Worm (Caenorhabditis elegans): Measurements from ENCODE around the gene pdf-1.

DNA sequence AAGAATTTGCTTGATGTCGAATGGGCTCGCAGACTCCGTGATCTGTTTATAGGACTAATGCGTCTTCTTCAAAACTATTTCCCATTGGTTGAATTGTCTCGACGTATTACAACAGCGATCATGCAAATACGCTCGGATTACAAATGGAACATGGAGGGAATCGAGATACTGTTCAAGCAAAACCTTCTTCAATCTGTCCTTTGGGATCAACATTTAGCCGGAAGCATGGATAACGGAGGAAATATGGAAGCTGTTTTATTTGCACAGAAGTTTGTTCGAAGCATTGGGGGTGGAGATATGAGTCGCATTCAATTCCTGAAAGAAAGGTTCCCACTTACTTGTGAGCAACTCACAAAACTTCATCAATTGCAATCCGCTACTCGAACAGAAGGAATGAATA lies 43.5 kb upstream of the pdf-1 start:
- TF ChIP-seq ama-1 (optimal IDR thresholded peaks at IDR 0.05) (no peak), B0310.2 (tag; optimal IDR thresholded peaks at IDR 0.05) (no peak), tbx-11 (GFP tag; IDR thresholded peaks at IDR 0.05) (no peak), ceh-13 (GFP tag; optimal IDR thresholded peaks at IDR 0.05) (no peak), scrt-1 (GFP tag; IDR thresholded peaks at IDR 0.05) (no peak), ets-7 (tag; optimal IDR thresholded peaks at IDR 0.05) (no peak), flt-1 (GFP tag; IDR thresholded peaks at IDR 0.05) (no peak), tra-4 (tag; optimal IDR thresholded peaks at IDR 0.05) (no peak), hnd-1 (tag; optimal IDR thresholded peaks at IDR 0.05) (no peak), pes-1 (GFP tag; IDR thresholded peaks at IDR 0.05) (no peak), F13C5.2 (tag; optimal IDR thresholded peaks at IDR 0.05) (no peak), hmbx-1 (tag; optimal IDR thresholded peaks at IDR 0.05) (no peak), tbx-37 (GFP tag; conservative IDR thresholded peaks at IDR 0.05) (no peak), aly-1 (tag; optimal IDR thresholded peaks at IDR 0.05) (no peak)
